Worm (Caenorhabditis elegans): ENCODE results near the gene F54H12.5.

ce11 chrIII:7928549-7929129 lies 43.3 kb downstream of the F54H12.5 start, which contains the start of the genes C29E4.13 and npp-15:
- TF ChIP-seq nhr-12 (tag; optimal IDR thresholded peaks at IDR 0.05) = no peak
- no peak for TF ChIP-seq unc-39 (tag; optimal IDR thresholded peaks at IDR 0.05)

All from whole organism, L2 larva.